Worm (Caenorhabditis elegans): Measurements from ENCODE around the gene pcs-1.

The pcs-1 gene

ce11 chrII:11619895-11620439 lies 42.4 kb upstream of the pcs-1 start (continued):
- TF ChIP-seq egl-27 (tag; optimal IDR thresholded peaks at IDR 0.05), result no peak
- TF ChIP-seq nhr-11 (tag; optimal IDR thresholded peaks at IDR 0.05), result peak; percentile 70
- peak; percentile 63; the same call in 1 of the 2 replicates for TF ChIP-seq nhr-42 (GFP tag; IDR thresholded peaks at IDR 0.05)
- TF ChIP-seq lir-3 (tag; optimal IDR thresholded peaks at IDR 0.05), result peak; percentile 9
- no peak for TF ChIP-seq nhr-237 (tag; optimal IDR thresholded peaks at IDR 0.05)
- TF ChIP-seq mep-1 (tag; optimal IDR thresholded peaks at IDR 0.05), result peak; percentile 95
- peak; percentile 88 for TF ChIP-seq hlh-30 (tag; optimal IDR thresholded peaks at IDR 0.05; ENCODE audit: insufficient read depth)
- 0 out of 2 replicates have a peak, but pooled peaks have one; percentile 7 for TF ChIP-seq dmd-8 (GFP tag; IDR thresholded peaks at IDR 0.05)
- no peak for TF ChIP-seq dmd-9 (GFP tag; IDR thresholded peaks at IDR 0.05)
- no peak for TF ChIP-seq ces-1 (GFP tag; optimal IDR thresholded peaks at IDR 0.05)
- peak; percentile 86 to 87 for TF ChIP-seq mdl-1 (tag; optimal IDR thresholded peaks at IDR 0.05)
- TF ChIP-seq nhr-28 (tag; optimal IDR thresholded peaks at IDR 0.05), result peak; percentile 90
- TF ChIP-seq snpc-4 (tag; optimal IDR thresholded peaks at IDR 0.05), result no peak
- peak; percentile 77 for TF ChIP-seq F37D6.2 (tag; optimal IDR thresholded peaks at IDR 0.05)
- TF ChIP-seq fos-1 (tag; optimal IDR thresholded peaks at IDR 0.05), result no peak

ce11 chrII:11619171-11619570 lies 41.6 kb upstream of the pcs-1 start:
- TF ChIP-seq ztf-11 (tag; optimal IDR thresholded peaks at IDR 0.05) (no peak), F26F4.8 (GFP tag; conservative IDR thresholded peaks at IDR 0.05) (no peak), ceh-20 (GFP tag; IDR thresholded peaks at IDR 0.05) (no peak), nhr-11 (tag; optimal IDR thresholded peaks at IDR 0.05) (peak; percentile 28), unc-62 (GFP tag; optimal IDR thresholded peaks at IDR 0.05 in 1 of 2) (peak in 1 of 2 experiments; percentile 57), unc-62 (tag; optimal IDR thresholded peaks at IDR 0.05) (peak; percentile 28), nhr-237 (tag; optimal IDR thresholded peaks at IDR 0.05) (no peak), egl-43 (GFP tag; IDR thresholded peaks at IDR 0.05) (no peak), hif-1 (tag; optimal IDR thresholded peaks at IDR 0.05) (no peak), ceh-44 (GFP tag; IDR thresholded peaks at IDR 0.05) (no peak), nhr-48 (tag; optimal IDR thresholded peaks at IDR 0.05) (peak; percentile 82), lsy-2 (tag; optimal IDR thresholded peaks at IDR 0.05) (peak; percentile 48 to 64), dmd-9 (GFP tag; IDR thresholded peaks at IDR 0.05) (no peak), pha-4 (GFP tag; IDR thresholded peaks at IDR 0.05) (no peak), pha-4 (tag; optimal IDR thresholded peaks at IDR 0.05) (peak; percentile 57), ama-1 (optimal IDR thresholded peaks at IDR 0.05) (peak; percentile 72), mep-1 (tag; optimal IDR thresholded peaks at IDR 0.05) (peak; percentile 72), spr-3 (GFP tag; optimal IDR thresholded peaks at IDR 0.05) (no peak), nhr-6 (tag; optimal IDR thresholded peaks at IDR 0.05) (peak; percentile 45), hlh-30 (tag; optimal IDR thresholded peaks at IDR 0.05; ENCODE audit: insufficient read depth) (peak; percentile 67), nhr-76 (tag; optimal IDR thresholded peaks at IDR 0.05) (no peak), pqm-1 (tag; optimal IDR thresholded peaks at IDR 0.05) (peak; percentile 87), mxl-3 (GFP tag; optimal IDR thresholded peaks at IDR 0.05) (peak; percentile 29), daf-16 (GFP tag; optimal IDR thresholded peaks at IDR 0.05) (no peak), daf-16 (tag; optimal IDR thresholded peaks at IDR 0.05) (peak; percentile 53), daf-12 (tag; optimal IDR thresholded peaks at IDR 0.05) (peak; percentile 22), nhr-28 (tag; optimal IDR thresholded peaks at IDR 0.05) (peak; percentile 94), nhr-25 (tag; optimal IDR thresholded peaks at IDR 0.05; ENCODE audit: borderline replicate concordance, insufficient read depth) (peak; percentile 40), hlh-11 (tag; optimal IDR thresholded peaks at IDR 0.05) (peak; percentile 71), mes-2 (tag; optimal IDR thresholded peaks at IDR 0.05; ENCODE audit: poor library complexity, severe bottlenecking) (peak; percentile 55), nhr-102 (tag; optimal IDR thresholded peaks at IDR 0.05) (no peak), daf-8 (GFP tag; IDR thresholded peaks at IDR 0.05) (no peak), nhr-10 (tag; optimal IDR thresholded peaks at IDR 0.05) (peak; percentile 78), unc-130 (GFP tag; optimal IDR thresholded peaks at IDR 0.05) (no peak), lin-38 (GFP tag; IDR thresholded peaks at IDR 0.05) (peak; percentile 23; the same call in 1 of the 2 replicates), jun-1 (tag; optimal IDR thresholded peaks at IDR 0.05) (peak; percentile 20), tra-1 (GFP tag; IDR thresholded peaks at IDR 0.05) (peak; percentile 55; the same call in 1 of the 2 replicates), mdl-1 (tag; optimal IDR thresholded peaks at IDR 0.05) (peak in 1 of 2 experiments; percentile 73), Y5F2A.4 (GFP tag; optimal IDR thresholded peaks at IDR 0.05) (no peak), dmd-6 (GFP tag; IDR thresholded peaks at IDR 0.05) (peak; percentile 85), lir-3 (tag; optimal IDR thresholded peaks at IDR 0.05) (no peak), dpl-1 (GFP tag; optimal IDR thresholded peaks at IDR 0.05) (peak; percentile 29)
